Fruit fly (Drosophila melanogaster) whole organism, embryonic: Measurements from ENCODE around the gene foxo.

Experiments used
- Aef1 ChIP-seq: fragments of 200-800 bp; sonication (Bioruptor generic); IDR thresholded peaks from 3 replicates; pipeline ENCODE4 v1.3.6; 2022; ENCODE audit warnings: missing biosample characterization, missing genetic modification characterization
- CG10267 ChIP-seq: fragments of 200-800 bp; sonication (Bioruptor generic); optimal IDR thresholded peaks from 2 replicates; lab custom pipeline; 2018; ENCODE audit warnings: missing biosample characterization, mild to moderate bottlenecking, missing genetic modification characterization, moderate library complexity
- CG10366 ChIP-seq: fragments of 200-800 bp; sonication (Bioruptor generic); IDR thresholded peaks from 2 replicates; pipeline ENCODE4 v1.3.6; 2022; ENCODE audit warnings: missing biosample characterization, missing genetic modification characterization
- CG11085 ChIP-seq: fragments of 200-800 bp; sonication (Bioruptor generic); IDR thresholded peaks from 2 replicates; pipeline ENCODE4 v1.3.6; 2022; ENCODE audit warnings: missing biosample characterization, missing genetic modification characterization
- CG11456 ChIP-seq: fragments of 200-800 bp; sonication (Bioruptor generic); IDR thresholded peaks from 3 replicates; pipeline ENCODE4 v1.3.6; 2022; ENCODE audit warnings: missing biosample characterization, missing genetic modification characterization
- CG11723 ChIP-seq: fragments of 200-800 bp; sonication (Bioruptor generic); optimal IDR thresholded peaks from 2 replicates; lab custom pipeline; 2017; ENCODE audit warnings: missing biosample characterization, mild to moderate bottlenecking, missing genetic modification characterization
- CG12236 ChIP-seq: fragments of 200-800 bp; sonication (Bioruptor generic); optimal IDR thresholded peaks from 2 replicates; lab custom pipeline; 2016; ENCODE audit warnings: missing biosample characterization, missing genetic modification characterization
- CG15269 ChIP-seq: fragments of 200-800 bp; sonication (Bioruptor generic); optimal IDR thresholded peaks from 2 replicates; lab custom pipeline; 2018; ENCODE audit warnings: missing biosample characterization, mild to moderate bottlenecking, missing genetic modification characterization, moderate library complexity
- CG17361 ChIP-seq: fragments of 200-800 bp; sonication (Bioruptor generic); IDR thresholded peaks from 3 replicates; pipeline ENCODE4 v1.3.6; 2022; ENCODE audit warnings: missing biosample characterization, missing genetic modification characterization
- CG17385 ChIP-seq: fragments of 200-800 bp; sonication (Bioruptor generic); optimal IDR thresholded peaks from 3 replicates; lab custom pipeline; 2018; ENCODE audit warnings: missing biosample characterization, mild to moderate bottlenecking, missing genetic modification characterization
- CG17568 ChIP-seq: fragments of 200-800 bp; sonication (Bioruptor generic); optimal IDR thresholded peaks from 2 replicates; lab custom pipeline; 2018; ENCODE audit warnings: missing biosample characterization, mild to moderate bottlenecking, missing genetic modification characterization, moderate library complexity
- CG2678 ChIP-seq: fragments of 200-800 bp; sonication (Bioruptor generic); optimal IDR thresholded peaks from 3 replicates; lab custom pipeline; 2019; ENCODE audit warnings: missing biosample characterization, mild to moderate bottlenecking, missing genetic modification characterization, moderate library complexity
- CG2889 ChIP-seq: fragments of 200-800 bp; sonication (Bioruptor generic); IDR thresholded peaks from 3 replicates; pipeline ENCODE4 v1.3.6; 2022; ENCODE audit warnings: missing biosample characterization, missing genetic modification characterization
- CG30431 ChIP-seq: fragments of 200-800 bp; sonication (Bioruptor generic); optimal IDR thresholded peaks from 2 replicates; lab custom pipeline; 2017; ENCODE audit warnings: missing biosample characterization, missing genetic modification characterization
- CG32772 ChIP-seq: fragments of 200-800 bp; sonication (Bioruptor generic); IDR thresholded peaks from 2 replicates; pipeline ENCODE4 v1.3.6; 2022; ENCODE audit warnings: missing biosample characterization, missing genetic modification characterization
- CG5953 ChIP-seq: fragments of 200-800 bp; sonication (Bioruptor generic); IDR thresholded peaks from 2 replicates; pipeline ENCODE4 v1.3.6; 2022; ENCODE audit warnings: missing biosample characterization, missing genetic modification characterization
- CG6175 ChIP-seq: fragments of 200-800 bp; sonication (Bioruptor generic); IDR thresholded peaks from 3 replicates; pipeline ENCODE4 v1.3.6; 2022; ENCODE audit warnings: missing biosample characterization, missing genetic modification characterization
- CG6689 ChIP-seq: fragments of 200-800 bp; sonication (Bioruptor generic); IDR thresholded peaks from 2 replicates; pipeline ENCODE4 v1.3.6; 2022; ENCODE audit warnings: missing biosample characterization, missing genetic modification characterization
- CG6854 ChIP-seq: fragments of 200-800 bp; sonication (Bioruptor generic); optimal IDR thresholded peaks from 3 replicates; lab custom pipeline; 2017; ENCODE audit warnings: missing biosample characterization, mild to moderate bottlenecking, missing genetic modification characterization
- CG7839 ChIP-seq: fragments of 200-800 bp; sonication (Bioruptor generic); optimal IDR thresholded peaks from 3 replicates; lab custom pipeline; 2018; ENCODE audit warnings: missing biosample characterization, mild to moderate bottlenecking, missing genetic modification characterization, moderate library complexity
- CG8290 ChIP-seq, 3 experiments: fragments of 200-800 bp; sonication (Bioruptor generic); optimal IDR thresholded peaks; 2 replicates each; lab custom pipeline; 2016 to 2019; ENCODE audit warnings: missing biosample characterization in 3 of 3, missing genetic modification characterization in 3 of 3, mild to moderate bottlenecking in 2 of 3, moderate library complexity in 1 of 3
- Chrac-16 ChIP-seq: fragments of 200-800 bp; sonication (Bioruptor generic); optimal IDR thresholded peaks from 3 replicates; lab custom pipeline; 2016; ENCODE audit warnings: missing biosample characterization, missing genetic modification characterization
- Eip74EF ChIP-seq, 2 experiments: fragments of 200-800 bp in 1 of 2; fragments of >200 bp in 1 of 2; sonication (Bioruptor generic) in 1 of 2; optimal IDR thresholded peaks; 2 replicates each; lab custom pipeline; 2017 to 2019; ENCODE audit warnings: missing biosample characterization in 2 of 2, missing genetic modification characterization in 2 of 2, mild to moderate bottlenecking in 1 of 2, moderate library complexity in 1 of 2
- Ets65A ChIP-seq: fragments of 200-800 bp; sonication (Bioruptor generic); peaks from one replicate; lab custom pipeline; 2016; ENCODE audit warnings: missing biosample characterization, missing genetic modification characterization
- H2.0 ChIP-seq: fragments of 200-800 bp; sonication (Bioruptor generic); IDR thresholded peaks from 2 replicates; pipeline ENCODE4 v1.3.6; 2022; ENCODE audit warnings: missing biosample characterization, missing genetic modification characterization
- Hr3 ChIP-seq: fragments of 200-800 bp; sonication (Bioruptor generic); optimal IDR thresholded peaks from 3 replicates; lab custom pipeline; 2016; ENCODE audit warnings: missing biosample characterization, missing genetic modification characterization
- Hsf ChIP-seq: fragments of 200-800 bp; sonication (Bioruptor generic); optimal IDR thresholded peaks from 3 replicates; lab custom pipeline; 2016; ENCODE audit warnings: missing biosample characterization, missing genetic modification characterization
- Mrtf ChIP-seq: fragments of 200-800 bp; sonication (Bioruptor generic); IDR thresholded peaks from 3 replicates; pipeline ENCODE4 v1.3.6; 2022; ENCODE audit warnings: missing biosample characterization, missing genetic modification characterization
- Nf-YB ChIP-seq: fragments of 200-800 bp; sonication (Bioruptor generic); optimal IDR thresholded peaks from 3 replicates; lab custom pipeline; 2019; ENCODE audit warnings: missing biosample characterization, mild to moderate bottlenecking, missing genetic modification characterization, moderate library complexity
- Oli ChIP-seq: fragments of 200-800 bp; sonication (Bioruptor generic); optimal IDR thresholded peaks from 2 replicates; lab custom pipeline; 2018; ENCODE audit warnings: missing biosample characterization, mild to moderate bottlenecking, missing genetic modification characterization, moderate library complexity
- Opbp ChIP-seq: fragments of 200-800 bp; sonication (Bioruptor generic); IDR thresholded peaks from 3 replicates; pipeline ENCODE4 v1.3.6; 2022; ENCODE audit warnings: missing biosample characterization, missing genetic modification characterization; ENCODE audit not compliant: partially characterized antibody
- Rfx ChIP-seq: fragments of 200-800 bp; sonication (Bioruptor generic); IDR thresholded peaks from 2 replicates; pipeline ENCODE4 v1.3.6; 2022; ENCODE audit warnings: missing biosample characterization, missing genetic modification characterization
- Sox102F ChIP-seq: fragments of 200-800 bp; sonication (Bioruptor generic); optimal IDR thresholded peaks from 2 replicates; lab custom pipeline; 2018; ENCODE audit warnings: missing biosample characterization, mild to moderate bottlenecking, missing genetic modification characterization, moderate library complexity
- Ssrp ChIP-seq: fragments of 200-800 bp; sonication (Bioruptor generic); optimal IDR thresholded peaks from 2 replicates; lab custom pipeline; 2018; ENCODE audit warnings: missing biosample characterization, mild to moderate bottlenecking, missing genetic modification characterization, moderate library complexity
- ap ChIP-seq: fragments of 200-800 bp; sonication (Bioruptor generic); IDR thresholded peaks from 2 replicates; pipeline ENCODE4 v1.3.6; 2022; ENCODE audit warnings: missing biosample characterization, missing genetic modification characterization
- ara ChIP-seq: fragments of 200-800 bp; sonication (Bioruptor generic); IDR thresholded peaks from 2 replicates; pipeline ENCODE4 v1.3.6; 2022; ENCODE audit warnings: missing biosample characterization, missing genetic modification characterization
- az2 ChIP-seq: fragments of 200-800 bp; sonication (Bioruptor generic); optimal IDR thresholded peaks from 3 replicates; lab custom pipeline; 2016; ENCODE audit warnings: missing biosample characterization, missing genetic modification characterization
- bcd ChIP-seq: fragments of 200-800 bp; sonication (Bioruptor generic); optimal IDR thresholded peaks from 2 replicates; lab custom pipeline; 2017; ENCODE audit warnings: missing biosample characterization, mild to moderate bottlenecking, missing genetic modification characterization
- bsh ChIP-seq, 2 experiments: fragments of 200-800 bp; sonication (Bioruptor generic); optimal IDR thresholded peaks; 2 replicates each; lab custom pipeline; 2017 to 2018; ENCODE audit warnings: mild to moderate bottlenecking in 2 of 2, missing biosample characterization in 2 of 2, missing genetic modification characterization in 2 of 2, moderate library complexity in 1 of 2
- chif ChIP-seq, 2 experiments: fragments of 200-800 bp; sonication (Bioruptor generic); optimal IDR thresholded peaks; 3 replicates each; lab custom pipeline; 2016; ENCODE audit warnings: missing biosample characterization in 2 of 2, missing genetic modification characterization in 2 of 2
- fd102C ChIP-seq: fragments of 200-800 bp; sonication (Bioruptor generic); optimal IDR thresholded peaks from 2 replicates; lab custom pipeline; 2018; ENCODE audit warnings: missing biosample characterization, mild to moderate bottlenecking, missing genetic modification characterization, moderate library complexity
- fru ChIP-seq: fragments of >200 bp; optimal IDR thresholded peaks from 2 replicates; lab custom pipeline; 2017
- fu2 ChIP-seq: fragments of 200-800 bp; sonication (Bioruptor generic); optimal IDR thresholded peaks from 2 replicates; lab custom pipeline; 2016; ENCODE audit warnings: missing biosample characterization, missing genetic modification characterization
- jing ChIP-seq: fragments of 200-800 bp; sonication (Bioruptor generic); optimal IDR thresholded peaks from 2 replicates; lab custom pipeline; 2018; ENCODE audit warnings: missing biosample characterization, mild to moderate bottlenecking, missing genetic modification characterization
- lola ChIP-seq, 3 experiments: fragments of >200 bp in 2 of 3; fragments of 200-800 bp in 1 of 3; sonication (Bioruptor generic) in 1 of 3; optimal IDR thresholded peaks; 2 replicates each; lab custom pipeline; 2017 to 2019; ENCODE audit warnings: missing biosample characterization in 3 of 3, missing genetic modification characterization in 3 of 3, mild to moderate bottlenecking in 1 of 3, moderate library complexity in 1 of 3
- luna ChIP-seq: fragments of 200-800 bp; sonication (Bioruptor generic); optimal IDR thresholded peaks from 2 replicates; lab custom pipeline; 2016; ENCODE audit warnings: missing biosample characterization, missing genetic modification characterization
- pfk ChIP-seq: fragments of 200-800 bp; sonication (Bioruptor generic); optimal IDR thresholded peaks from 2 replicates; lab custom pipeline; 2018; ENCODE audit warnings: missing biosample characterization, mild to moderate bottlenecking, missing genetic modification characterization, moderate library complexity
- pho ChIP-seq: fragments of 200-800 bp; sonication (Bioruptor generic); optimal IDR thresholded peaks from 2 replicates; lab custom pipeline; 2016; ENCODE audit warnings: missing biosample characterization, missing genetic modification characterization
- sens ChIP-seq: fragments of 200-800 bp; sonication (Bioruptor generic); peaks from one replicate; lab custom pipeline; 2016; ENCODE audit warnings: missing biosample characterization, missing genetic modification characterization
- vfl ChIP-seq: fragments of 200-800 bp; sonication (Bioruptor generic); optimal IDR thresholded peaks from 2 replicates; lab custom pipeline; 2016; ENCODE audit warnings: missing biosample characterization, missing genetic modification characterization
- zf30C ChIP-seq: fragments of 200-800 bp; sonication (Bioruptor generic); optimal IDR thresholded peaks from 3 replicates; lab custom pipeline; 2018; ENCODE audit warnings: missing biosample characterization, mild to moderate bottlenecking, missing genetic modification characterization

Gene foxo

DNA sequence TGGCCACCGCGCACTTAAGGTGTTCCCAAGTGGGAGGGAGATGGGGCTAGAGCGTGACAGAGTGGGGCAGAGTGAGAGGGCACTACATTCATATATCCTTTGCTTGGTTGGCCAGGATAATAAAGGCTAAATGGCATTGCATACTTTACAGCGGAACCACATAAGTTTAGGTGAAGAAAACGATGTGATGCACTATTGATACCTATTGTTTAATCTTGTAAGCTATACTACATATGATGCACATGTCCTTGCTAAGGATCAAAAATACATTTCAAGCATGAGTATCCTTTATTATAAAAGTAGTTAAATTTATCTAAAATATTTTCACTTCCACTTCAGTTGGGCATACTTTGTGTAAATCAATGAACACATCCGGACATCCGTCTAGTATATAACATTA, 15.7 kb upstream of the foxo start (continued):
- TF ChIP-seq Hsf (peak; percentile 36), Aef1 (GFP tag; lab: Robert Waterston, UW) (0 out of 3 replicates have a peak, but pooled peaks have one; percentile 13), CG2889 (GFP tag; lab: Robert Waterston, UW) (no peak), CG30431 (no peak), fd102C (GFP tag; lab: Kevin White, UChicago) (no peak), sens (GFP tag; lab: Kevin White, UChicago) (peak; percentile 81), CG5953 (GFP tag; lab: Robert Waterston, UW) (no peak), Hr3 (GFP tag; lab: Kevin White, UChicago) (peak; percentile 13), Nf-YB (no peak), CG6689 (GFP tag; lab: Robert Waterston, UW) (peak; percentile 62), bcd (no peak), luna (GFP tag; lab: Kevin White, UChicago) (no peak), Sox102F (peak; percentile 46), Chrac-16 (peak; percentile 21), Rfx (GFP tag; lab: Robert Waterston, UW) (peak; percentile 51; the same call in 1 of the 2 replicates), CG17361 (GFP tag; lab: Robert Waterston, UW) (0 out of 3 replicates have a peak, but pooled peaks have one; percentile 20), chif (GFP tag; optimal IDR thresholded peaks at IDR 0.05; lab: Kevin White, UChicago) (peak in 1 of 2 experiments; percentile 11), jing (GFP tag; lab: Kevin White, UChicago) (no peak), fru (lab: Kevin White, UChicago) (no peak), Ssrp (tag; lab: Kevin White, UChicago) (peak; percentile 16), pho (GFP tag; lab: Kevin White, UChicago) (no peak), CG15269 (tag; lab: Kevin White, UChicago) (peak; percentile 50), CG11085 (GFP tag; lab: Robert Waterston, UW) (no peak), CG17568 (GFP tag; lab: Kevin White, UChicago) (peak; percentile 21), CG6854 (GFP tag; lab: Kevin White, UChicago) (no peak), fu2 (no peak), Eip74EF (GFP tag; optimal IDR thresholded peaks at IDR 0.05; lab: Kevin White, UChicago) (no peak), CG11723 (GFP tag; lab: Kevin White, UChicago) (no peak), CG8290 (GFP tag; optimal IDR thresholded peaks at IDR 0.05; lab: Kevin White, UChicago) (no peak), CG8290 (tag; optimal IDR thresholded peaks at IDR 0.05; lab: Kevin White, UChicago) (peak in 1 of 2 experiments; percentile 59), CG32772 (GFP tag; lab: Robert Waterston, UW) (no peak), Oli (tag; lab: Kevin White, UChicago) (peak; percentile 52), lola (GFP tag; optimal IDR thresholded peaks at IDR 0.05; lab: Kevin White, UChicago) (peak in 1 of 3 experiments; percentile 44), vfl (GFP tag; lab: Kevin White, UChicago) (no peak), Mrtf (peak; percentile 48; the same call in 1 of the 3 replicates), CG10267 (no peak), Opbp (GFP tag; lab: Robert Waterston, UW) (no peak), CG7839 (tag; lab: Kevin White, UChicago) (peak; percentile 15), CG2678 (tag; lab: Kevin White, UChicago) (peak; percentile 25), bsh (GFP tag; optimal IDR thresholded peaks at IDR 0.05; lab: Kevin White, UChicago) (peak in 1 of 2 experiments; percentile 26), CG12236 (GFP tag; lab: Kevin White, UChicago) (no peak), CG11456 (GFP tag; lab: Robert Waterston, UW) (no peak), CG6175 (GFP tag; lab: Robert Waterston, UW) (no peak), Ets65A (GFP tag; lab: Kevin White, UChicago) (peak; percentile 34), ap (GFP tag; lab: Robert Waterston, UW) (0 out of 2 replicates have a peak, but pooled peaks have one; percentile 30), zf30C (GFP tag; lab: Kevin White, UChicago) (no peak), pfk (no peak), CG10366 (GFP tag; lab: Robert Waterston, UW) (peak; percentile 39), CG17385 (GFP tag; lab: Kevin White, UChicago) (peak; percentile 14), H2.0 (no peak), az2 (GFP tag; lab: Kevin White, UChicago) (peak; percentile 44), ara (GFP tag; lab: Robert Waterston, UW) (no peak)
